Worm (Caenorhabditis elegans): ENCODE measurements around the gene nmur-2.

DNA sequence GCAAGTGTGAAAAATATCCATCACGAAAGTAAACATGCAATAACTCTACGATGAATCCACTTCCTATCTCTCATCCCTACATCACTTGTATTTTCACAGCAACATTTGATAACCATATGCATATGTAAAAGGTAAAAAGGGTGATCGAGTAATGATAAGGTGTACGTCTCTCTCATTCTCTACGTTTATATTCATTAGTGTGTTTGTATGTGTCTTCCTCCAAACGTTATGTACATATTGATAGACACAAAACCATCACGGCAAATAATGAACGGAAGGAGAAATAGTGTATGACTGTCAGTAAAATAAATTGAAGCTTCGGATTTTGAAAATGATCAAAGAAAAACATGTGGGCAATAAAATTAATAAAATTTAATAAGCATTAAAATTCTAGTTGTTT, 2.3 kb downstream of the nmur-2 start:
- TF ChIP-seq jun-1 (tag; optimal IDR thresholded peaks at IDR 0.05) (no peak), nhr-76 (tag; optimal IDR thresholded peaks at IDR 0.05) (no peak), unc-62 (GFP tag; optimal IDR thresholded peaks at IDR 0.05 in 1 of 2) (no peak), unc-62 (tag; optimal IDR thresholded peaks at IDR 0.05) (no peak), mep-1 (tag; optimal IDR thresholded peaks at IDR 0.05) (no peak), lin-15B (tag; optimal IDR thresholded peaks at IDR 0.05) (no peak), Y105C5A.15 (GFP tag; IDR thresholded peaks at IDR 0.05) (no peak), lsy-2 (tag; optimal IDR thresholded peaks at IDR 0.05) (no peak), pha-4 (GFP tag; IDR thresholded peaks at IDR 0.05) (no peak), pha-4 (tag; optimal IDR thresholded peaks at IDR 0.05) (no peak), mdl-1 (tag; optimal IDR thresholded peaks at IDR 0.05) (no peak), nhr-77 (tag; optimal IDR thresholded peaks at IDR 0.05) (no peak)

Data from whole organism, L4 larva.